Fruit fly (Drosophila melanogaster) whole organism, embryonic: ENCODE results near the gene Idgf3.

Experiments
- CG10462 ChIP-seq: fragments of 200-800 bp; sonication (Bioruptor generic); optimal IDR thresholded peaks from 2 replicates; lab custom pipeline; 2016; ENCODE audit warnings: missing biosample characterization, missing genetic modification characterization
- CG10565 ChIP-seq: fragments of 200-800 bp; sonication (Bioruptor generic); optimal IDR thresholded peaks from 3 replicates; lab custom pipeline; 2016; ENCODE audit warnings: missing biosample characterization, mild to moderate bottlenecking, missing genetic modification characterization
- CG10654 ChIP-seq: fragments of 200-800 bp; sonication (Bioruptor generic); optimal IDR thresholded peaks from 2 replicates; lab custom pipeline; 2016; ENCODE audit warnings: missing biosample characterization, missing genetic modification characterization
- CG11560 ChIP-seq: fragments of 200-800 bp; sonication (Bioruptor generic); IDR thresholded peaks from 3 replicates; pipeline ENCODE4 v1.3.6; 2022; ENCODE audit warnings: missing biosample characterization, missing genetic modification characterization
- CG11696 ChIP-seq: fragments of 200-800 bp; sonication (Bioruptor generic); IDR thresholded peaks from 2 replicates; pipeline ENCODE4 v1.3.6; 2022; ENCODE audit warnings: missing biosample characterization, missing genetic modification characterization
- CG12219 ChIP-seq: fragments of 200-800 bp; sonication (Bioruptor generic); optimal IDR thresholded peaks from 3 replicates; lab custom pipeline; 2018; ENCODE audit warnings: missing biosample characterization, mild to moderate bottlenecking, missing genetic modification characterization
- CG12744 ChIP-seq: fragments of 200-800 bp; sonication (Bioruptor generic); optimal IDR thresholded peaks from 2 replicates; lab custom pipeline; 2016; ENCODE audit warnings: missing biosample characterization, missing genetic modification characterization
- CG15514 ChIP-seq: fragments of 200-800 bp; sonication (Bioruptor generic); optimal IDR thresholded peaks from 3 replicates; lab custom pipeline; 2017; ENCODE audit warnings: missing biosample characterization, missing genetic modification characterization, mild to moderate bottlenecking, moderate library complexity, missing genetic modification reagents
- CG17568 ChIP-seq: fragments of 200-800 bp; sonication (Bioruptor generic); optimal IDR thresholded peaks from 2 replicates; lab custom pipeline; 2018; ENCODE audit warnings: missing biosample characterization, mild to moderate bottlenecking, missing genetic modification characterization, moderate library complexity
- CG33213 ChIP-seq: fragments of 200-800 bp; sonication (Bioruptor generic); optimal IDR thresholded peaks from 3 replicates; lab custom pipeline; 2016; ENCODE audit warnings: missing biosample characterization, missing genetic modification characterization
- CG34376 ChIP-seq: fragments of 200-800 bp; sonication (Bioruptor generic); optimal IDR thresholded peaks from 2 replicates; lab custom pipeline; 2018; ENCODE audit warnings: missing biosample characterization, mild to moderate bottlenecking, missing genetic modification characterization
- CG34422 ChIP-seq: fragments of 200-800 bp; sonication (Bioruptor generic); IDR thresholded peaks from 3 replicates; pipeline ENCODE4 v1.3.6; 2022; ENCODE audit warnings: missing biosample characterization, missing genetic modification characterization
- CG4617 ChIP-seq: fragments of 200-800 bp; sonication (Bioruptor generic); optimal IDR thresholded peaks from 3 replicates; lab custom pipeline; 2016; ENCODE audit warnings: missing biosample characterization, missing genetic modification characterization, borderline replicate concordance
- CG6791 ChIP-seq: fragments of 200-800 bp; sonication (Bioruptor generic); IDR thresholded peaks from 3 replicates; pipeline ENCODE4 v1.3.6; 2022; ENCODE audit warnings: missing biosample characterization, missing genetic modification characterization; ENCODE audit not compliant: partially characterized antibody
- CoRest ChIP-seq: fragments of 200-800 bp; sonication (Bioruptor generic); optimal IDR thresholded peaks from 3 replicates; lab custom pipeline; 2018; ENCODE audit warnings: missing biosample characterization, mild to moderate bottlenecking, missing genetic modification characterization, moderate library complexity
- CrebB ChIP-seq: fragments of 200-800 bp; sonication (Bioruptor generic); optimal IDR thresholded peaks from 3 replicates; lab custom pipeline; 2018; ENCODE audit warnings: missing biosample characterization, mild to moderate bottlenecking, missing genetic modification characterization
- Dfd ChIP-seq, 2 experiments: fragments of >200 bp; optimal IDR thresholded peaks; 2 replicates each; lab custom pipeline; 2017; ENCODE audit warnings: missing biosample characterization in 2 of 2, missing genetic modification characterization in 2 of 2
- E2f2 ChIP-seq: fragments of 200-800 bp; sonication (Bioruptor generic); IDR thresholded peaks from 2 replicates; pipeline ENCODE4 v1.3.6; 2022; ENCODE audit warnings: missing biosample characterization, missing genetic modification characterization
- HLH54F ChIP-seq: fragments of 200-800 bp; sonication (Bioruptor generic); optimal IDR thresholded peaks from 3 replicates; lab custom pipeline; 2016; ENCODE audit warnings: missing biosample characterization, missing genetic modification characterization
- Hr3 ChIP-seq: fragments of 200-800 bp; sonication (Bioruptor generic); optimal IDR thresholded peaks from 3 replicates; lab custom pipeline; 2016; ENCODE audit warnings: missing biosample characterization, missing genetic modification characterization
- Hr39 ChIP-seq: fragments of >200 bp; optimal IDR thresholded peaks from 2 replicates; lab custom pipeline; 2017
- Hr78 ChIP-seq, 2 experiments: fragments of 200-800 bp in 1 of 2; fragments of >200 bp in 1 of 2; sonication (Bioruptor generic) in 1 of 2; optimal IDR thresholded peaks; 2 replicates each; lab custom pipeline; 2017 to 2019; ENCODE audit warnings: missing biosample characterization in 2 of 2, missing genetic modification characterization in 2 of 2, mild to moderate bottlenecking in 1 of 2, moderate library complexity in 1 of 2
- NfI ChIP-seq: fragments of 200-800 bp; sonication (Bioruptor generic); optimal IDR thresholded peaks from 3 replicates; lab custom pipeline; 2018; ENCODE audit warnings: missing biosample characterization, mild to moderate bottlenecking, missing genetic modification characterization, moderate library complexity
- Scr ChIP-seq: fragments of 200-800 bp; sonication (Bioruptor generic); IDR thresholded peaks from 2 replicates; pipeline ENCODE4 v1.3.6; 2022; ENCODE audit warnings: missing biosample characterization, missing genetic modification characterization; ENCODE audit not compliant: partially characterized antibody
- Sry-β ChIP-seq: fragments of 200-800 bp; sonication (Bioruptor generic); optimal IDR thresholded peaks from 2 replicates; lab custom pipeline; 2018; ENCODE audit warnings: missing biosample characterization, mild to moderate bottlenecking, missing genetic modification characterization, moderate library complexity
- al ChIP-seq: fragments of 200-800 bp; sonication (Bioruptor generic); IDR thresholded peaks from 2 replicates; pipeline ENCODE4 v1.3.6; 2022; ENCODE audit warnings: missing biosample characterization, missing genetic modification characterization
- bbx ChIP-seq: fragments of 200-800 bp; sonication (Bioruptor generic); IDR thresholded peaks from 2 replicates; pipeline ENCODE4 v1.3.6; 2022; ENCODE audit warnings: missing biosample characterization, missing genetic modification characterization; ENCODE audit not compliant: partially characterized antibody
- bsh ChIP-seq, 2 experiments: fragments of 200-800 bp; sonication (Bioruptor generic); optimal IDR thresholded peaks; 2 replicates each; lab custom pipeline; 2017 to 2018; ENCODE audit warnings: mild to moderate bottlenecking in 2 of 2, missing biosample characterization in 2 of 2, missing genetic modification characterization in 2 of 2, moderate library complexity in 1 of 2
- cad ChIP-seq: fragments of >200 bp; optimal IDR thresholded peaks from 2 replicates; lab custom pipeline; 2017; ENCODE audit warnings: missing biosample characterization, missing genetic modification characterization
- ewg ChIP-seq: fragments of 200-800 bp; sonication (Bioruptor generic); optimal IDR thresholded peaks from 3 replicates; lab custom pipeline; 2017; ENCODE audit warnings: mild to moderate bottlenecking, missing biosample characterization, missing genetic modification reagents, missing genetic modification characterization
- fd102C ChIP-seq: fragments of 200-800 bp; sonication (Bioruptor generic); optimal IDR thresholded peaks from 2 replicates; lab custom pipeline; 2018; ENCODE audit warnings: missing biosample characterization, mild to moderate bottlenecking, missing genetic modification characterization, moderate library complexity
- fd3F ChIP-seq: fragments of 200-800 bp; sonication (Bioruptor generic); optimal IDR thresholded peaks from 2 replicates; lab custom pipeline; 2018; ENCODE audit warnings: missing biosample characterization, mild to moderate bottlenecking, missing genetic modification characterization, moderate library complexity
- gfzf ChIP-seq: fragments of 200-800 bp; sonication (Bioruptor generic); optimal IDR thresholded peaks from 2 replicates; lab custom pipeline; 2016; ENCODE audit warnings: missing biosample characterization, mild to moderate bottlenecking, missing genetic modification characterization, moderate library complexity
- hkb ChIP-seq, 2 experiments: fragments of 200-800 bp in 1 of 2; fragments of >200 bp in 1 of 2; sonication (Bioruptor generic) in 1 of 2; IDR thresholded peaks in 1 of 2; optimal IDR thresholded peaks in 1 of 2; 2 replicates each; pipeline versions ENCODE4 v1.3.6 to Lab custom; 2017 to 2022; ENCODE audit warnings: missing biosample characterization in 1 of 2, missing genetic modification characterization in 1 of 2
- lbe ChIP-seq: fragments of 200-800 bp; sonication (Bioruptor generic); optimal IDR thresholded peaks from 2 replicates; lab custom pipeline; 2016; ENCODE audit warnings: missing biosample characterization, mild to moderate bottlenecking, missing genetic modification characterization
- mld ChIP-seq: fragments of 200-800 bp; sonication (Bioruptor generic); IDR thresholded peaks from 3 replicates; pipeline ENCODE4 v1.3.6; 2022; ENCODE audit warnings: missing biosample characterization, missing genetic modification characterization; ENCODE audit not compliant: partially characterized antibody
- nom ChIP-seq: fragments of 200-800 bp; sonication (Bioruptor generic); optimal IDR thresholded peaks from 2 replicates; lab custom pipeline; 2017; ENCODE audit warnings: missing biosample characterization, missing genetic modification characterization, mild to moderate bottlenecking, moderate library complexity, missing genetic modification reagents
- oc ChIP-seq: fragments of 200-800 bp; sonication (Bioruptor generic); optimal IDR thresholded peaks from 2 replicates; lab custom pipeline; 2018; ENCODE audit warnings: missing biosample characterization, mild to moderate bottlenecking, missing genetic modification characterization, moderate library complexity
- psq ChIP-seq: fragments of 200-800 bp; sonication (Bioruptor generic); optimal IDR thresholded peaks from 2 replicates; lab custom pipeline; 2017; ENCODE audit warnings: missing biosample characterization, missing genetic modification characterization
- run ChIP-seq: fragments of 200-800 bp; sonication (Bioruptor generic); optimal IDR thresholded peaks from 3 replicates; lab custom pipeline; 2018; ENCODE audit warnings: missing biosample characterization, mild to moderate bottlenecking, missing genetic modification characterization
- stc ChIP-seq: fragments of 200-800 bp; sonication (Bioruptor generic); IDR thresholded peaks from 2 replicates; pipeline ENCODE4 v1.3.6; 2022; ENCODE audit warnings: missing biosample characterization, missing genetic modification characterization
- twi ChIP-seq: fragments of 200-800 bp; optimal IDR thresholded peaks from 2 replicates; lab custom pipeline; 2019; ENCODE audit warnings: missing biosample characterization, mild to moderate bottlenecking, missing genetic modification characterization, moderate library complexity
- unc-4 ChIP-seq: fragments of 200-800 bp; sonication (Bioruptor generic); IDR thresholded peaks from 2 replicates; pipeline ENCODE4 v1.3.6; 2022; ENCODE audit warnings: missing biosample characterization, missing genetic modification characterization; ENCODE audit not compliant: partially characterized antibody
- usp ChIP-seq: fragments of >200 bp; optimal IDR thresholded peaks from 2 replicates; lab custom pipeline; 2017; ENCODE audit warnings: missing biosample characterization, missing genetic modification characterization

Idgf3 gene

DNA sequence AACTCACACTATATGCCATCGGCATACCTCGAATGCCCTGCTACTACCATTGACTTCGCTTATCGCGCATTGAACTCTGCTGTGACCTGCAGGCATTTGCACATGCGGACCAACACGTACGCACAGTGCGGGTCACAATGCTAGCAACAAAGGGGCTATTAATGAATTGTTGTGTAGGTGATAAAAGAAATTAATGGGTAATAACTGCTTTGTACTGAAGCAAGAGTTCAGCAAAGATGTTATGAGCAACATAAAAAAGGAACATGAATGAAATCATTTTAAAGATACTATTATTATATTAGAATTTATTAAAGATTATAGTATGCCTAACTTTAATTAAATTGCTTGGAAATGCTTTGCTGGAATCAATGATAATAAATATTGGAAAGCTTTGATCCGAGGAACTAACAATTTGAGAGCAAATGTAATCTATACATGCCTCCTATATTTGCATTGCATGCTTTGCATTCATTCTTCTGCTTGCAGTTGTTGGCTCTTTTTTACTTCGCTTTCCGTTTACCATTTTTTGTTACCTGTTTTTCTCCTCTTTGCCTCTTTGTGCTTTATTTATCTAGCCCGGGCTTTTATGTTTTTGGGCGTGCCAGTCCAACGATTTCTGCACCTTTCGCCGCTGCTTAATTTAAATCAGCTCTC is 52.3 kb downstream of the Idgf3 start (continued):
- TF ChIP-seq CG6791, result no peak
- no peak for TF ChIP-seq CG4617 (GFP tag; lab: Kevin White, UChicago)
- TF ChIP-seq NfI (GFP tag; lab: Kevin White, UChicago), result no peak
- no peak for TF ChIP-seq bbx (GFP tag; lab: Robert Waterston, UW)
- peak; percentile 32 for TF ChIP-seq nom (GFP tag; lab: Kevin White, UChicago)
- TF ChIP-seq CG15514 (GFP tag; lab: Kevin White, UChicago), result no peak
- TF ChIP-seq CG10654 (GFP tag; lab: Kevin White, UChicago), result no peak
- no peak for TF ChIP-seq mld (GFP tag; lab: Robert Waterston, UW)
- TF ChIP-seq CG10462 (GFP tag; lab: Kevin White, UChicago), result no peak
- no peak for TF ChIP-seq oc (tag; lab: Kevin White, UChicago)
- no peak for TF ChIP-seq HLH54F (GFP tag; lab: Kevin White, UChicago)
- no peak for TF ChIP-seq CG11560 (tag; lab: Robert Waterston, UW)
- no peak for TF ChIP-seq gfzf (GFP tag; lab: Kevin White, UChicago)
- no peak for TF ChIP-seq psq (GFP tag; lab: Kevin White, UChicago)
- no peak for TF ChIP-seq al (GFP tag; lab: Robert Waterston, UW)
- TF ChIP-seq fd102C (GFP tag; lab: Kevin White, UChicago), result no peak
- no peak for TF ChIP-seq CG17568
- TF ChIP-seq CrebB (tag; lab: Kevin White, UChicago), result no peak
- no peak for TF ChIP-seq CoRest (tag; lab: Kevin White, UChicago)
- no peak for TF ChIP-seq Hr39
- no peak for TF ChIP-seq Hr78 (GFP tag; optimal IDR thresholded peaks at IDR 0.05; lab: Kevin White, UChicago)
- TF ChIP-seq CG12744 (GFP tag; lab: Kevin White, UChicago), result no peak
- no peak for TF ChIP-seq CG12219 (GFP tag; lab: Kevin White, UChicago)
- no peak for TF ChIP-seq Scr (GFP tag; lab: Robert Waterston, UW)
- TF ChIP-seq run, result no peak
- no peak for TF ChIP-seq usp (GFP tag; lab: Kevin White, UChicago)
- no peak for TF ChIP-seq Dfd (GFP tag; optimal IDR thresholded peaks at IDR 0.05; lab: Kevin White, UChicago)
- TF ChIP-seq Hr3 (GFP tag; lab: Kevin White, UChicago), result no peak
- TF ChIP-seq E2f2 (GFP tag; lab: Robert Waterston, UW), result no peak
- TF ChIP-seq CG34422 (GFP tag; lab: Robert Waterston, UW), result no peak
- no peak for TF ChIP-seq Sry-β (GFP tag; lab: Kevin White, UChicago)
- TF ChIP-seq stc, result no peak
- TF ChIP-seq unc-4 (GFP tag; lab: Robert Waterston, UW), result no peak
- no peak for TF ChIP-seq CG34376 (GFP tag; lab: Kevin White, UChicago)
- no peak for TF ChIP-seq ewg
- peak; percentile 71 for TF ChIP-seq CG11696 (GFP tag; lab: Robert Waterston, UW)
- peak; percentile 4 for TF ChIP-seq lbe
- no peak for TF ChIP-seq fd3F (GFP tag; lab: Kevin White, UChicago)
- TF ChIP-seq cad (GFP tag; lab: Kevin White, UChicago), result no peak
- no peak for TF ChIP-seq hkb (optimal IDR thresholded peaks at IDR 0.05; lab: Kevin White, UChicago)
- TF ChIP-seq hkb (GFP tag; IDR thresholded peaks at IDR 0.05; lab: Robert Waterston, UW), result 0 out of 2 replicates have a peak, but pooled peaks have one; percentile 9
- TF ChIP-seq CG10565 (GFP tag; lab: Kevin White, UChicago), result no peak
- no peak for TF ChIP-seq twi (tag; lab: Kevin White, UChicago)
- peak in 1 of 2 experiments; percentile 53 for TF ChIP-seq bsh (GFP tag; optimal IDR thresholded peaks at IDR 0.05; lab: Kevin White, UChicago)
- no peak for TF ChIP-seq CG33213 (GFP tag; lab: Kevin White, UChicago)
- TF ChIP-seq, all 482 proteins: peak for 12
